Fruit fly (Drosophila melanogaster) whole organism, prepupa: ENCODE measurements around the gene CG34284.

Experiments used
- CG1621 ChIP-seq: fragments of 200-800 bp; sonication (Bioruptor generic); optimal IDR thresholded peaks from 3 replicates; lab custom pipeline; 2018; ENCODE audit warnings: missing biosample characterization, mild to moderate bottlenecking, missing genetic modification characterization
- CG3032 ChIP-seq: fragments of 200-800 bp; optimal IDR thresholded peaks from 2 replicates; lab custom pipeline; 2019; ENCODE audit warnings: missing biosample characterization, mild to moderate bottlenecking, missing genetic modification characterization, moderate library complexity
- CG3919 ChIP-seq: fragments of 200-800 bp; sonication (Bioruptor generic); optimal IDR thresholded peaks from 3 replicates; lab custom pipeline; 2016; ENCODE audit warnings: missing biosample characterization, missing genetic modification characterization
- CG6163 ChIP-seq: fragments of 200-800 bp; sonication (Bioruptor generic); IDR thresholded peaks from 3 replicates; pipeline ENCODE4 v1.3.6; 2022; ENCODE audit warnings: missing biosample characterization, missing genetic modification characterization
- CG6854 ChIP-seq: fragments of 200-800 bp; sonication (Bioruptor generic); optimal IDR thresholded peaks from 2 replicates; lab custom pipeline; 2017; ENCODE audit warnings: missing biosample characterization, mild to moderate bottlenecking, missing genetic modification characterization
- CG7368 ChIP-seq: fragments of 200-800 bp; sonication (Bioruptor generic); optimal IDR thresholded peaks from 3 replicates; lab custom pipeline; 2016; ENCODE audit warnings: missing biosample characterization, missing genetic modification characterization
- CG8119 ChIP-seq: fragments of 200-800 bp; sonication (Bioruptor generic); IDR thresholded peaks from 3 replicates; pipeline ENCODE4 v1.3.6; 2022; ENCODE audit warnings: missing biosample characterization, missing genetic modification characterization
- Ets21C ChIP-seq: fragments of 200-800 bp; sonication (Bioruptor generic); optimal IDR thresholded peaks from 3 replicates; lab custom pipeline; 2016; ENCODE audit warnings: missing biosample characterization, missing genetic modification characterization
- Hr38 ChIP-seq: sonication (Bioruptor generic); optimal IDR thresholded peaks from 2 replicates; lab custom pipeline; 2016; ENCODE audit warnings: missing biosample characterization, missing genetic modification characterization
- Hr39 ChIP-seq: fragments of 200-800 bp; sonication (Bioruptor generic); optimal IDR thresholded peaks from 2 replicates; lab custom pipeline; 2016; ENCODE audit warnings: missing biosample characterization, missing genetic modification characterization
- Met ChIP-seq: fragments of 200-800 bp; sonication (Bioruptor generic); optimal IDR thresholded peaks from 3 replicates; lab custom pipeline; 2016; ENCODE audit warnings: missing biosample characterization, missing genetic modification characterization
- acj6 ChIP-seq: fragments of 200-800 bp; sonication (Bioruptor generic); optimal IDR thresholded peaks from 3 replicates; lab custom pipeline; 2016; ENCODE audit warnings: missing biosample characterization, missing genetic modification characterization
- cyc ChIP-seq: fragments of 200-800 bp; sonication (Bioruptor generic); optimal IDR thresholded peaks from 3 replicates; lab custom pipeline; 2016; ENCODE audit warnings: missing biosample characterization, missing genetic modification characterization
- dac ChIP-seq: fragments of 200-800 bp; sonication (Bioruptor generic); optimal IDR thresholded peaks from 2 replicates; lab custom pipeline; 2017; ENCODE audit warnings: missing biosample characterization, mild to moderate bottlenecking, missing genetic modification characterization
- ss ChIP-seq, 2 experiments: fragments of 200-800 bp; sonication (Bioruptor generic); optimal IDR thresholded peaks; 2 replicates in 1 of 2; 3 replicates in 1 of 2; lab custom pipeline; 2017 to 2018; ENCODE audit warnings: mild to moderate bottlenecking in 2 of 2, missing biosample characterization in 2 of 2, missing genetic modification characterization in 2 of 2, moderate library complexity in 1 of 2
- svp ChIP-seq: fragments of 200-800 bp; sonication (Bioruptor generic); peaks from one replicate; lab custom pipeline; 2016; ENCODE audit warnings: missing biosample characterization, missing genetic modification characterization
- vri ChIP-seq: fragments of 200-800 bp; sonication (Bioruptor generic); optimal IDR thresholded peaks from 3 replicates; lab custom pipeline; 2016; ENCODE audit warnings: missing biosample characterization, mild to moderate bottlenecking, missing genetic modification characterization

Gene CG34284

DNA sequence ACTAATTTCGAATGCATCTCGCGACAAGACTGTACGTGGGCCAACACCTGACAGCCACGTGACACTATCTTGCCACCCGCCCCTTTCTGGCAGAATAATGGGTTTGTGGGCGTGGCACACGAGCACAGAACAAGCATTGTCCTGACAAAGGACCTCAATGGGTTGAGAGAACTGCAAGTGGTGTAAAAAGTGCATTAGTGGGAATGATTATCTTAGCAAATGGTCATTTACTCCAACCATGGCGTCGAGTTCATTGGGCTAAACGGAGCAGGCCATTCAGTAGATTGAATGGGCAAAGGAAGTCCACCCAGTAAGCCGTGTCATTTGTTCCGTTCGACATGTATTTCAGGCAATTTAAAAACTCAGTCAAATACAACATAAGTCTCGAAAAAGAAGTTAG is 4.9 kb downstream of the CG34284 start, which contains the start of gene CG14297:
TSS of gene CG14297 (plus strand) at position 301 of the 400 bp plus-strand sequence.
- TF ChIP-seq CG3919 (no peak), Hr39 (GFP tag; lab: Kevin White, UChicago) (no peak), acj6 (GFP tag; lab: Kevin White, UChicago) (no peak), CG8119 (GFP tag; lab: Robert Waterston, UW) (no peak), vri (no peak), cyc (GFP tag; lab: Kevin White, UChicago) (no peak), svp (GFP tag; lab: Kevin White, UChicago) (no peak), dac (GFP tag; lab: Kevin White, UChicago) (no peak), CG6163 (no peak), Met (GFP tag; lab: Kevin White, UChicago) (no peak)

DNA sequence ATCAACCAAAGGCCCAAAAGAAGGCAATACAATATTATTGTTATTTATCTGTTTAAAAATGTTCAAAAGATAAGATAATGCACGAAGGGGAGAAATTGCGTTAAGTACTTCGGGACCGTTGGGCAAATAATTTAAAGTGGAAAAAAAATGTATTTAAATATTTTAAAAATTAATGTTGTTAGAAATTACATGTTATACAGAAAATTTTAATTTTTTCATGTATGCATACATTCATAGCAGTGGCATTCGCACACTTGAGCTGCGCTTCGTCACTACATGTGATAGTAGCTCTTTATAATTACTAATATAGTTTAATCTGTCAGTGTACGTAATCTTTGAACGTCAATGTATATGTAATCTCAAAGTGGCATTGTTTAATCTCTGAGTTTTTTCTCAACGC is 7.5 kb downstream of the CG34284 start:
- TF ChIP-seq ss (GFP tag; optimal IDR thresholded peaks at IDR 0.05; lab: Kevin White, UChicago) (no peak), svp (GFP tag; lab: Kevin White, UChicago) (peak; percentile 26), CG1621 (tag; lab: Kevin White, UChicago) (no peak)

DNA sequence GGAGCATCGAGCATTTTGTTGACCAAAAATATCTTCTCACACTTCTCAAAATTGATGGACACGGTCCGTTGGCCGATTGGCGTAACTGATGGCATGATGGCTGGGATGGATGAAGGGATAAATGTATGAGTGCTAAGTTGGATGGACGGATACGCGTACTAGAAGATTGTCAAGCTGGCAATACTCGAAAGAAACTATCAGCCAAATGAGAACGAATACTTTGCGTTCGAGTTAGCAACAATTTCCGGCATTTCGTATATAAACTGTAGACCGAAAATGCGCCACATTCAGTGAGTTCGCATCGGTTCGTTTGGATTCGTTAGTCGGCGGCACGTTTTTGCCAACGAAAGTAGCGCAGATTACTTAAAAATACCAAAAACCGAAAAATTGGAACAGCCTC is 27.5 kb downstream of the CG34284 start, which contains the start of gene CG14298:
TSS of gene CG14298 (plus strand) at position 301 of the 400 bp plus-strand sequence.
- TF ChIP-seq Ets21C (no peak), CG3032 (no peak), CG6854 (GFP tag; lab: Kevin White, UChicago) (no peak), CG7368 (no peak), Hr38 (GFP tag; lab: Kevin White, UChicago) (no peak), Hr39 (GFP tag; lab: Kevin White, UChicago) (no peak)
